Fruit fly (Drosophila melanogaster): ENCODE measurements around the gene CG13896.

Gene CG13896

DNA sequence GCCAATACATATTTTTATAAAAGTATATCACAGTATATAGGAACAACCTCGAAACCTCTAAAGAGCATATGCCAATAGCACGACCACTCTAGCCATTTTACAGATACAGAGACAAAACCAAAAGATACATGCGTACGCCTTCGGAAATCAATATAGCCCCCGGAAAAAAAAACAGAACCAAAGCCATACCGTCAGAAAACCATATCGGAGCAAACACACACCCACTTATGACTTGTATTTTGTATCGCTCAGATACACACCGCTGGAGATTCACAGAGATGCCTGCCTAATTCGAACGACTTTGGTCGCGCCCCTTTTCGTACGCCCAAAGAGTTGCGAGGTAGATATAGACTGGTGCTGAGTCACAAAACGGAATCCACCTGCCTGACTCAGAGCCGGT lies 16.1 kb downstream of the CG13896 start:
- no peak for TF ChIP-seq CG8478 (optimal IDR thresholded peaks at IDR 0.05)
- TF ChIP-seq Dll (optimal IDR thresholded peaks at IDR 0.05) = no peak

DNA sequence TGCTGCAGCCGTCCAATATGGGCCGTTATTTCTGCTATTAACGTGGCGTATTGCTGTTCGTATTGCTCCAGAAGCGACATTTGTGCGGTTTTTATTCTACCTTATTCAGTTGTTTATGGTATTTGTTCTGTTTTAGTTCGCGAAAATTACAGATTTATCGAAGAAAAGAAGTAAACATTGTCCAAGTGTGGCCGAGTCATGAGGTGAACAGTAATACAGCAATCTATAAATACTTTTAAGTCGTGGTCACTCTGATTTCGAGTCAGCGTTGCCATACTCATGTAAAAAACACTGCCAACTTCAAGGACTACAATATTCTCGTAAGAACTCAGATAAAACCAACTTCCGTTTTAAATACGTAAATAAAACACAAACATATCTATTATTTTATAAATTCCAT lies 19.0 kb downstream of the CG13896 start, which contains the start of gene Vti1a:
TSS of gene Vti1a (minus strand) at position 221 of the 400 bp plus-strand sequence.
- TF ChIP-seq psq (optimal IDR thresholded peaks at IDR 0.05) (no peak), CG8478 (optimal IDR thresholded peaks at IDR 0.05) (no peak), EcR (GFP tag; optimal IDR thresholded peaks at IDR 0.05) (no peak), pan (optimal IDR thresholded peaks at IDR 0.05) (no peak), Dll (optimal IDR thresholded peaks at IDR 0.05) (no peak), usp (GFP tag; optimal IDR thresholded peaks at IDR 0.05) (no peak)

dm6 chr3L:690031-690686 lies 21.5 kb downstream of the CG13896 start, which contains the start of the genes CG32483 and RabX6:
Gene CG32483, minus strand, starts transcription at chr3L:690081.
Gene RabX6, plus strand, starts transcription at chr3L:690517.
- TF ChIP-seq CG8478 (optimal IDR thresholded peaks at IDR 0.05) (no peak), usp (GFP tag; optimal IDR thresholded peaks at IDR 0.05) (no peak), pan (optimal IDR thresholded peaks at IDR 0.05) (no peak), Dll (optimal IDR thresholded peaks at IDR 0.05) (no peak), psq (optimal IDR thresholded peaks at IDR 0.05) (no peak)

DNA sequence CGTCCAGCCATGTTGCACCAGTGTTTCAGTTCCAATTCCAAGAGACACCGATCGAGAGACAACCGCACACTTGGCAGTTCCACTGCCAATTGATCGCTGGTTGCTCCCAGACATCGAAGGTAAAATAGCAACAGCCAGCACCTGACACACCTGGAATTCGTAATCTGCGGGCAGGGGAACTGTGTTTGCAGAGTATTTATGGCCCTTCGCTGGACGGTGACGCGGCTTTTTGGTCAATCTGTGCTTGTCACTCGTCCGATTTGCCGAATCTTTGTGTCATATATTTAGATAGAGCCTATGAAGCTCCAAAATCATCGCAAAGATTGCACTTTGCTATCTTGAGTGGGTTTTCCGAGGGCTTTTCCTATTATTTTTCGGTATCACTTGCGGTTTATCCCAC lies 23.8 kb downstream of the CG13896 start, which contains the start of gene hiro:
TSS of gene hiro (minus strand) at position 101 of the 400 bp plus-strand sequence.
- TF ChIP-seq EcR (GFP tag; optimal IDR thresholded peaks at IDR 0.05) (no peak), Dll (optimal IDR thresholded peaks at IDR 0.05) (no peak), CG8478 (optimal IDR thresholded peaks at IDR 0.05) (no peak), pan (optimal IDR thresholded peaks at IDR 0.05) (no peak), psq (optimal IDR thresholded peaks at IDR 0.05) (no peak), usp (GFP tag; optimal IDR thresholded peaks at IDR 0.05) (no peak)

- TF ChIP-seq Dll (optimal IDR thresholded peaks at IDR 0.05) (peak; percentile 26), psq (optimal IDR thresholded peaks at IDR 0.05) (no peak)
These were observed 26.2 kb downstream of the CG13896 start, which contains the start of gene ebd1 for dm6 chr3L:685441-685804. Gene ebd1, minus strand, starts transcription at chr3L:685549.

dm6 chr3L:684749-685440 lies 26.8 kb downstream of the CG13896 start:
- TF ChIP-seq usp (GFP tag; optimal IDR thresholded peaks at IDR 0.05) = no peak

- TF ChIP-seq EcR (GFP tag; optimal IDR thresholded peaks at IDR 0.05) (no peak), psq (optimal IDR thresholded peaks at IDR 0.05) (no peak), usp (GFP tag; optimal IDR thresholded peaks at IDR 0.05) (no peak), Dll (optimal IDR thresholded peaks at IDR 0.05) (no peak), CG8478 (optimal IDR thresholded peaks at IDR 0.05) (no peak), pan (optimal IDR thresholded peaks at IDR 0.05) (no peak)
These were observed 29.2 kb downstream of the CG13896 start, which contains the start of gene CG3386 for dm6 chr3L:682420-682882. Gene CG3386, minus strand, starts transcription at chr3L:682470.

DNA sequence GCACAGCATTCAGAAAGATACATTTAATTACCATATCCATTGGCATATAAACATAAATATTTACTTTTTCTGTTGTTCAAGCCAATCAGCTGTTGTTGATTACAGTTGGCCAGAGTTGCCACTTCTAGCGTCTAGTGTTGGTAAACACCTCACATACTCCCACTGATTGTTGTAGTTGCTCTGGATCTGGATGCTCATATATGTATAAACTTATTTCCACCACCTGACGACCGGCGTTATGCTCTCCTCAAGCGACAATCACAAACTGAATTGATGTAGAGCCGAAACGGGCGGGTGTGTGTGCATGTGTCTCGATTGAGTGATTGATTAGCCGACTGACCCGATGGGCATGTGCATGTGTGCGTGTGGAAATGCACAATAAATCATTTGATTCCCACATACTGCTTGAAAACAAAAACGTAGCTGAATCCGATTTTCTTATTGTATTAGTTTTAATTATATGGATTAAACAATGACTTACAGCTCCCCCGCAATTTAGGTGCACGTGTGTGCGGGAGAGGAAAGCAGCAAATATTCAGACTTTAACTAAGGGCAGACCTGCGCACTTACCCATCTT lies 29.8 kb downstream of the CG13896 start:
- TF ChIP-seq pan (optimal IDR thresholded peaks at IDR 0.05) (no peak), CG8478 (optimal IDR thresholded peaks at IDR 0.05) (no peak), usp (GFP tag; optimal IDR thresholded peaks at IDR 0.05) (no peak), psq (optimal IDR thresholded peaks at IDR 0.05) (no peak), EcR (GFP tag; optimal IDR thresholded peaks at IDR 0.05) (no peak), Dll (optimal IDR thresholded peaks at IDR 0.05) (no peak)

DNA sequence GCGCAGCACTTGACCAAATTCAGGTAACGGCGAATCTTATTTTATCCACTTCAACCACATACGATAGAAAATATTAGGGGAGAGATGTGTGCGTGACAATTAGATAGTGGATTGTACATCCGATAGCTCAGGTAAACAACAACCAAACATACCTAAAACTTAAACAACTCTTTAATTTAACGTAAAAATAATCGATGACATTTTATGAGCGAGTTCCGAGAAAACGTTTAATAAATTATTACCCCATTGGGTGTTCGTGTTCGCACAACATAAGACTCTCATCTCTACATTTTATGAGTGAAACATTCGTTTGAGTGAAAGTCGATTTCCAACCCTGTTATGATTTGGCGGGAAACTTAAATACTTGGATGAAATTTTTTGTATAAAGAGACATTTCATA lies 31.4 kb downstream of the CG13896 start, which contains the start of gene CG17129:
TSS of gene CG17129 (minus strand) at position 69 of the 400 bp plus-strand sequence.
- TF ChIP-seq CG8478 (optimal IDR thresholded peaks at IDR 0.05) (no peak), pan (optimal IDR thresholded peaks at IDR 0.05) (no peak), EcR (GFP tag; optimal IDR thresholded peaks at IDR 0.05) (no peak), psq (optimal IDR thresholded peaks at IDR 0.05) (no peak), Dll (optimal IDR thresholded peaks at IDR 0.05) (no peak), usp (GFP tag; optimal IDR thresholded peaks at IDR 0.05) (no peak)

DNA sequence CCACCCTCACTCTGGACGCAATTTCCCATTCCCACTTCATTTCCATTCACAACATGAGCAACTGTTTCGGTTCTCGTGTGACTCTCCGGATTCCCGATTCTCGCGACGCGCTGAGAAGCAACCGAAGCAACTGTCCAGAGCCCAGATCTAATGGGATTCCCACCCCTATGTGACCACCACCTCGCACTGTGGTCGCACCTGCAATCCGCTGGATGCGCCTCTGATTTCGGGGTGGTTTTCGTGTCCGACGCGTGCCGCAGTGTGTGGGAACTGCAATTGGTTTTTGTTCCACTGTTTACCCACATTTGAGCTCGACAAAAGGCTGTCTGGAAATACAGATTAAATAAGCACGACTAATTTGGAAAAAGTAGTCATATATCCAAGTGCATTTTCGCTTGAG lies 35.8 kb downstream of the CG13896 start:
- no peak for TF ChIP-seq usp (GFP tag; optimal IDR thresholded peaks at IDR 0.05)
- TF ChIP-seq CG8478 (optimal IDR thresholded peaks at IDR 0.05) = no peak
- no peak for TF ChIP-seq pan (optimal IDR thresholded peaks at IDR 0.05)
- TF ChIP-seq psq (optimal IDR thresholded peaks at IDR 0.05) = no peak
- no peak for TF ChIP-seq Dll (optimal IDR thresholded peaks at IDR 0.05)
- TF ChIP-seq EcR (GFP tag; optimal IDR thresholded peaks at IDR 0.05) = no peak

DNA sequence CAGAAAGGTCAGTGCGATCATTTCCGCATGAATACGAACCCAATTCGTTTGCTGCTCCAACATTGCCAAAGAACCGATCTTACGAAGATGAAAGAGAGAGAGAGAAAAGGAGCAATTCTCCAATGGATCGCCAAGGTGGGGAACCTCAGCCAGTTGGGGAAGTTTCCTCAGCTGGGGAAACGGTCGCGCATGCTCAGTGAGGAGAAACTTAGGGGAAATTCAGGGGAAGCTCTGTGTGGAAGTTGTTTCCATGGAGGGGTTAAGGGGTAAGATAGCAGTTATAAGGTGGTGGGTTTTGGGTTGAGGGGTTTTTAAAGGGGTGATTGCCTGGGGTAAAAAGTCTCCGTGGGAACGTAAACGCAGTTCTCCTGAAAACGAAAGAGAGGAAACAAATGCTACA lies 38.3 kb downstream of the CG13896 start:
- TF ChIP-seq usp (GFP tag; optimal IDR thresholded peaks at IDR 0.05) (no peak), CG8478 (optimal IDR thresholded peaks at IDR 0.05) (no peak), psq (optimal IDR thresholded peaks at IDR 0.05) (no peak)

dm6 chr3L:666544-666943 lies 45.1 kb downstream of the CG13896 start:
- no peak for TF ChIP-seq psq (optimal IDR thresholded peaks at IDR 0.05)
- no peak for TF ChIP-seq CG8478 (optimal IDR thresholded peaks at IDR 0.05)
- no peak for TF ChIP-seq usp (GFP tag; optimal IDR thresholded peaks at IDR 0.05)
- TF ChIP-seq EcR (GFP tag; optimal IDR thresholded peaks at IDR 0.05) = no peak
- TF ChIP-seq pan (optimal IDR thresholded peaks at IDR 0.05) = no peak
- TF ChIP-seq Dll (optimal IDR thresholded peaks at IDR 0.05) = no peak
